Worm (Caenorhabditis elegans) whole organism, L4 larva: Measurements from ENCODE around the gene bbln-1.

ENCODE experiments used
- F26F4.8 ChIP-seq: fragments of 200-800 bp; sonication (Bioruptor generic); conservative IDR thresholded peaks from 2 replicates; pipeline ENCODE4 v1.3.6; 2022; ENCODE audit warnings: missing genetic modification characterization, missing compliant biosample characterization
- F37D6.2 ChIP-seq: sonication (generic microtip); optimal IDR thresholded peaks from 2 replicates; lab custom pipeline; 2016; ENCODE audit warnings: mild to moderate bottlenecking, missing genetic modification characterization, missing compliant biosample characterization
- R02D3.7 ChIP-seq: fragments of 150-350 bp; sonication (generic microtip); optimal IDR thresholded peaks from 3 replicates; lab custom pipeline; 2014; ENCODE audit warnings: missing biosample characterization, missing genetic modification characterization
- T20F7.1 ChIP-seq: fragments of 200-800 bp; sonication (Bioruptor generic); optimal IDR thresholded peaks from 2 replicates; lab custom pipeline; 2018; ENCODE audit warnings: mild to moderate bottlenecking, missing genetic modification characterization, missing compliant biosample characterization
- T26A8.4 ChIP-seq: fragments of 200-800 bp; sonication (Bioruptor generic); IDR thresholded peaks from 2 replicates; pipeline ENCODE4 v1.3.6; 2022; ENCODE audit warnings: missing genetic modification characterization, missing compliant biosample characterization
- Y105C5A.15 ChIP-seq: fragments of 200-800 bp; sonication (Bioruptor generic); IDR thresholded peaks from 2 replicates; pipeline ENCODE4 v1.3.6; 2022; ENCODE audit warnings: missing genetic modification characterization, missing compliant biosample characterization
- Y48G9A.11 ChIP-seq: fragments of 200-800 bp; sonication (Bioruptor generic); IDR thresholded peaks from 2 replicates; pipeline ENCODE4 v1.3.6; 2022; ENCODE audit warnings: missing genetic modification reagents, missing genetic modification characterization, missing compliant biosample characterization
- Y75B8A.6 ChIP-seq: fragments of 200-800 bp; sonication (Bioruptor generic); IDR thresholded peaks from 2 replicates; pipeline ENCODE4 v1.3.6; 2022; ENCODE audit warnings: missing genetic modification reagents, missing genetic modification characterization, missing compliant biosample characterization
- ZK546.5 ChIP-seq, 2 experiments: sonication (generic microtip); optimal IDR thresholded peaks; 2 replicates each; lab custom pipeline; 2017; ENCODE audit warnings: missing biosample characterization in 2 of 2, missing genetic modification characterization in 2 of 2
- aha-1 ChIP-seq: fragments of 150-350 bp; peaks from one replicate; lab custom pipeline; 2014; ENCODE audit warnings: missing biosample characterization, missing genetic modification characterization
- arid-1 ChIP-seq: fragments of 200-800 bp; sonication (Bioruptor generic); conservative IDR thresholded peaks from 2 replicates; pipeline ENCODE4 v1.3.6; 2022; ENCODE audit warnings: missing genetic modification reagents, missing genetic modification characterization, missing compliant biosample characterization
- ceh-20 ChIP-seq: fragments of 200-800 bp; sonication (Bioruptor generic); IDR thresholded peaks from 2 replicates; pipeline ENCODE4 v1.3.6; 2022; ENCODE audit warnings: missing genetic modification reagents, missing genetic modification characterization, missing compliant biosample characterization
- ceh-28 ChIP-seq: fragments of 150-350 bp; optimal IDR thresholded peaks from 2 replicates; lab custom pipeline; 2014; ENCODE audit warnings: missing biosample characterization, missing genetic modification reagents, missing genetic modification characterization
- ctbp-1 ChIP-seq: fragments of 200-800 bp; sonication (Bioruptor generic); IDR thresholded peaks from 2 replicates; pipeline ENCODE4 v1.3.6; 2022; ENCODE audit warnings: missing genetic modification reagents, missing genetic modification characterization, missing compliant biosample characterization
- daf-16 ChIP-seq, 3 experiments: sonication (generic microtip); optimal IDR thresholded peaks; 2 replicates each; lab custom pipeline; 2016 to 2017; ENCODE audit warnings: missing genetic modification characterization in 3 of 3, missing genetic modification reagents in 3 of 3, mild to moderate bottlenecking in 2 of 3, missing compliant biosample characterization in 2 of 3, missing biosample characterization in 1 of 3, moderate library complexity in 1 of 3
- dpl-1 ChIP-seq: fragments of 150-350 bp; optimal IDR thresholded peaks from 2 replicates; lab custom pipeline; 2014; ENCODE audit warnings: missing biosample characterization, missing genetic modification reagents, missing genetic modification characterization
- dve-1 ChIP-seq: sonication (generic microtip); optimal IDR thresholded peaks from 2 replicates; lab custom pipeline; 2017; ENCODE audit warnings: antibody characterized with exemption, mild to moderate bottlenecking, missing genetic modification characterization, missing compliant biosample characterization; ENCODE audit not compliant: insufficient read depth
- fos-1 ChIP-seq: fragments of 150-350 bp; optimal IDR thresholded peaks from 2 replicates; lab custom pipeline; 2014; ENCODE audit warnings: missing biosample characterization, missing genetic modification characterization
- gei-8 ChIP-seq: fragments of 200-800 bp; sonication (Bioruptor generic); optimal IDR thresholded peaks from 2 replicates; lab custom pipeline; 2018; ENCODE audit warnings: mild to moderate bottlenecking, missing genetic modification characterization, missing compliant biosample characterization
- hif-1 ChIP-seq, 2 experiments: sonication (generic microtip); optimal IDR thresholded peaks; 2 replicates each; lab custom pipeline; 2016 to 2017; ENCODE audit warnings: missing compliant biosample characterization in 2 of 2, missing genetic modification characterization in 2 of 2, missing genetic modification reagents in 2 of 2, missing genotype in 2 of 2, mild to moderate bottlenecking in 1 of 2
- hlh-30 ChIP-seq: sonication (generic microtip); optimal IDR thresholded peaks from 2 replicates; lab custom pipeline; 2017; ENCODE audit warnings: antibody characterized with exemption, mild to moderate bottlenecking, missing genetic modification characterization, missing compliant biosample characterization; ENCODE audit not compliant: insufficient read depth
- lin-1 ChIP-seq: fragments of 200-800 bp; sonication (Bioruptor generic); IDR thresholded peaks from 2 replicates; pipeline ENCODE4 v1.3.6; 2022; ENCODE audit warnings: missing genetic modification reagents, missing genetic modification characterization, missing compliant biosample characterization
- lin-13 ChIP-seq: fragments of 150-350 bp; optimal IDR thresholded peaks from 2 replicates; lab custom pipeline; 2014; ENCODE audit warnings: missing biosample characterization, missing genetic modification reagents, missing genetic modification characterization
- lir-3 ChIP-seq: sonication (generic microtip); optimal IDR thresholded peaks from 2 replicates; lab custom pipeline; 2016; ENCODE audit warnings: mild to moderate bottlenecking, missing genetic modification characterization, missing compliant biosample characterization
- madf-5 ChIP-seq, 2 experiments: fragments of 200-800 bp; sonication (Bioruptor generic); IDR thresholded peaks; 2 replicates each; pipeline ENCODE4 v1.3.6; 2022; ENCODE audit warnings: missing compliant biosample characterization in 2 of 2, missing genetic modification characterization in 2 of 2
- mdl-1 ChIP-seq, 2 experiments: fragments of 150-350 bp in 1 of 2; sonication (generic microtip) in 1 of 2; optimal IDR thresholded peaks; 2 replicates each; lab custom pipeline; 2014 to 2017; ENCODE audit warnings: missing biosample characterization in 2 of 2, missing genetic modification characterization in 2 of 2
- mdt-29 ChIP-seq: fragments of 200-800 bp; sonication (Bioruptor generic); IDR thresholded peaks from 2 replicates; pipeline ENCODE4 v1.3.6; 2022; ENCODE audit warnings: missing genetic modification reagents, missing genetic modification characterization, missing compliant biosample characterization
- nhr-237 ChIP-seq: sonication (generic microtip); optimal IDR thresholded peaks from 2 replicates; lab custom pipeline; 2017; ENCODE audit warnings: missing biosample characterization, missing genetic modification characterization
- nhr-25 ChIP-seq: sonication (generic microtip); optimal IDR thresholded peaks from 2 replicates; lab custom pipeline; 2017; ENCODE audit warnings: missing genetic modification characterization, mild to moderate bottlenecking, missing compliant biosample characterization, antibody characterized with exemption, moderate library complexity, borderline replicate concordance; ENCODE audit not compliant: insufficient read depth
- nhr-28 ChIP-seq: fragments of 150-350 bp; optimal IDR thresholded peaks from 2 replicates; lab custom pipeline; 2014; ENCODE audit warnings: missing biosample characterization, missing genetic modification characterization
- nhr-76 ChIP-seq: fragments of 150-350 bp; optimal IDR thresholded peaks from 2 replicates; lab custom pipeline; 2014; ENCODE audit warnings: missing biosample characterization, missing genetic modification characterization
- pqm-1 ChIP-seq: sonication (generic microtip); optimal IDR thresholded peaks from 2 replicates; lab custom pipeline; 2017; ENCODE audit warnings: missing biosample characterization, missing genetic modification characterization
- snpc-1.2 ChIP-seq: fragments of 200-800 bp; sonication (Bioruptor generic); IDR thresholded peaks from 2 replicates; pipeline ENCODE4 v1.3.6; 2022; ENCODE audit warnings: missing genetic modification reagents, missing genetic modification characterization, missing compliant biosample characterization
- snpc-4 ChIP-seq: fragments of 150-350 bp; optimal IDR thresholded peaks from 2 replicates; lab custom pipeline; 2014; ENCODE audit warnings: missing biosample characterization, missing genetic modification characterization
- tra-1 ChIP-seq: fragments of 200-800 bp; sonication (Bioruptor generic); IDR thresholded peaks from 2 replicates; pipeline ENCODE4 v1.3.6; 2022; ENCODE audit warnings: missing genetic modification reagents, missing genetic modification characterization, missing compliant biosample characterization
- unc-62 ChIP-seq, 3 experiments: fragments of 150-350 bp in 1 of 3; sonication (generic microtip); optimal IDR thresholded peaks in 2 of 3; peaks in 1 of 3; 1 replicate in 1 of 3; 2 replicates in 2 of 3; lab custom pipeline; 2014 to 2017; ENCODE audit warnings: missing biosample characterization in 3 of 3, missing genetic modification characterization in 3 of 3, missing genetic modification reagents in 3 of 3, missing genotype in 1 of 3

Gene bbln-1

DNA sequence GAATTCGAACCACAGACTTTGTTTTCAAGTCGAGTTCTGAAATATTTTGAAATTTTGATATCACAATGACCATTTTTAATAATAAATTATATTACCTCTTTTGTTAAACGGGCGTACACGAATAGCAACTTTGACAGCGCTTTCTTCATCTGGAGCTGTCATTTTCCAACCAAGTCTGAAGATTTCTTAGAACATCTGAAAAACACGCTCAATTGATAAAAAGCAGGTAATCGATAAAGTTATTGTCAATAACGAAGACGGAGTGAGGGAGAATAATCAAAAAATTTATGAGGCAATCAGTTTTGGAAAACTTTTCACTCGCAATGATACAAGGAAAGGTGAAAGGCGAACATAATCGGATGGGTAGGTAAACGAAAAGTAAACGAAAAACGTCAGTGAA, 26.2 kb upstream of the bbln-1 start, which contains the start of gene klp-4:
Gene klp-4 (minus strand): TSS at position 201 of the 400 bp plus-strand sequence.
- TF ChIP-seq hlh-30 (no peak), unc-62 (GFP tag; optimal IDR thresholded peaks at IDR 0.05 in 1 of 2; lab: Kevin White, UChicago) (peak in 1 of 2 experiments; percentile 82), unc-62 (tag; optimal IDR thresholded peaks at IDR 0.05; lab: Kevin White, UChicago) (no peak), fos-1 (no peak), pqm-1 (tag; lab: Kevin White, UChicago) (peak; percentile 6), daf-16 (GFP tag; optimal IDR thresholded peaks at IDR 0.05; lab: Kevin White, UChicago) (no peak), daf-16 (tag; optimal IDR thresholded peaks at IDR 0.05; lab: Kevin White, UChicago) (peak; percentile 63), Y48G9A.11 (GFP tag; lab: Robert Waterston, UW) (no peak)

DNA sequence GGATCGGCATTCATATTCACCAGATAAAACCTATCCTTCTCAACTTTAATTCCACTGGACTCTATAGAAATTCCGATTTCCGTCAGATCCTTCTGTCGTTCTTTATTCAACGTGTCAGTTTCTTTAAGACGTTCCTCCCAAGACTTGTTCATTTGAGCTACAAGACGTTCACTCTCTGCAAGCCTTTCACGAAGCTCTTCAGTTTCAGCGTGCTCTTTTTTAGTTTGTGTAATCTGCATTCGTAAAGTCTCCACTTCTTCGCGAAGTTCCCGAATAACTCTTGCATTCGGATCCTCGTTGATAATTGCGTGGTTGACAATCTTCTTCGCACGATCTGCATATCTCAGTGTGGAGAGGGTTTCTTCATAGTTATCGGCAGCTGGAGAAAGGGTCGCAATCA, 24.5 kb upstream of the bbln-1 start:
- TF ChIP-seq arid-1 (GFP tag; lab: Robert Waterston, UW) (no peak), unc-62 (GFP tag; optimal IDR thresholded peaks at IDR 0.05 in 1 of 2; lab: Kevin White, UChicago) (peak in 1 of 2 experiments; percentile 95), unc-62 (tag; optimal IDR thresholded peaks at IDR 0.05; lab: Kevin White, UChicago) (no peak)

DNA sequence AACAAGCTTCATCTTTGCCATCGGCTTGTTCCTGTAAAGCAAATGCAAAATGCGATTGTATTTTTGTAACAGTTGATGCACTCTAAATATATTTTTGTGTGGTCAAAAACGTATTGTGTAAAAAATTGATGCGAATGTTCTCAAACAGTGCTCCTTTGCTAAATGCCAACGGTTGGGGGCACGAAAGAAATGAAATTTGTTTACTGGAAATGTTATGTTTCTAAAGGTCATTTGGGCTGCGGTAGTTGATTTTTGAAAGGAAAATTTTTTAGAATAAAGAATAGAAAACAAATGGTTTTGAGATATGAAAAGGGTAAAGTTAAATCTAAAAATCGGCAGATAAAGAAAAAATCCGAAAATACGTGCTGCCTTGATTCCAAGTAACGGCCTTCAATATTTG, 18.2 kb upstream of the bbln-1 start, which contains the start of gene C15C7.6:
Gene C15C7.6 (minus strand): TSS at position 101 of the 400 bp plus-strand sequence.
- TF ChIP-seq lin-13 (GFP tag; lab: Kevin White, UChicago): no peak
- no peak for TF ChIP-seq hif-1 (tag; optimal IDR thresholded peaks at IDR 0.05; lab: Kevin White, UChicago)
- TF ChIP-seq dpl-1 (GFP tag; lab: Kevin White, UChicago): no peak
- TF ChIP-seq nhr-25 (tag; lab: Kevin White, UChicago): no peak
- no peak for TF ChIP-seq dve-1
- TF ChIP-seq ZK546.5 (tag; optimal IDR thresholded peaks at IDR 0.05; lab: Kevin White, UChicago): no peak

DNA sequence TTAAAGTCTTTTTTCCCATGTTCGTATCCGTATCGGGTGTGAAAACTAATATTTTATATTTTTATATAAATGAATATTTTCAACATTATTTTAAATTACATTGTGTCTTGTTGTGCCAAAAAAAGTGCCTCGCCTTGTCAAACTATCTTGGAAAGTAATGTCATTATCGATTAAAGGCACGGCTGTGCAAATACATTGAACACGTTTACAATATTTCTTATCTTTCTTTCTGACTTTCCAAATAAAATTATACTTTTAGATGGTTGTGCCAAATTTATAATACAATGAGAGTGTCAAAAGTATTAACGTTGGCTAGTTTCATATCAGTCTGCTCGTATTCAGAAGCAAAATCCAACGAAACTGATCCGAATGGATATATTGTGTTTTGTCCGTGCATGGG, 13.3 kb upstream of the bbln-1 start, which contains the start of gene pfut-1:
Gene pfut-1 (plus strand): TSS at position 258 of the 400 bp plus-strand sequence.
- peak; percentile 19 for TF ChIP-seq pqm-1 (tag; lab: Kevin White, UChicago)
- no peak for TF ChIP-seq lir-3 (tag; lab: Kevin White, UChicago)
- TF ChIP-seq Y75B8A.6 (GFP tag; lab: Robert Waterston, UW): no peak
- no peak for TF ChIP-seq snpc-1.2 (GFP tag; lab: Robert Waterston, UW)
- TF ChIP-seq unc-62 (GFP tag; optimal IDR thresholded peaks at IDR 0.05 in 1 of 2; lab: Kevin White, UChicago): no peak
- no peak for TF ChIP-seq unc-62 (tag; optimal IDR thresholded peaks at IDR 0.05; lab: Kevin White, UChicago)
- peak; percentile 28 for TF ChIP-seq nhr-28 (tag; lab: Kevin White, UChicago)
- no peak for TF ChIP-seq daf-16 (GFP tag; optimal IDR thresholded peaks at IDR 0.05; lab: Kevin White, UChicago)
- TF ChIP-seq daf-16 (tag; optimal IDR thresholded peaks at IDR 0.05; lab: Kevin White, UChicago): peak; percentile 61
- no peak for TF ChIP-seq dve-1
- TF ChIP-seq T20F7.1 (GFP tag; lab: Kevin White, UChicago): peak; percentile 22
- no peak for TF ChIP-seq hlh-30

DNA sequence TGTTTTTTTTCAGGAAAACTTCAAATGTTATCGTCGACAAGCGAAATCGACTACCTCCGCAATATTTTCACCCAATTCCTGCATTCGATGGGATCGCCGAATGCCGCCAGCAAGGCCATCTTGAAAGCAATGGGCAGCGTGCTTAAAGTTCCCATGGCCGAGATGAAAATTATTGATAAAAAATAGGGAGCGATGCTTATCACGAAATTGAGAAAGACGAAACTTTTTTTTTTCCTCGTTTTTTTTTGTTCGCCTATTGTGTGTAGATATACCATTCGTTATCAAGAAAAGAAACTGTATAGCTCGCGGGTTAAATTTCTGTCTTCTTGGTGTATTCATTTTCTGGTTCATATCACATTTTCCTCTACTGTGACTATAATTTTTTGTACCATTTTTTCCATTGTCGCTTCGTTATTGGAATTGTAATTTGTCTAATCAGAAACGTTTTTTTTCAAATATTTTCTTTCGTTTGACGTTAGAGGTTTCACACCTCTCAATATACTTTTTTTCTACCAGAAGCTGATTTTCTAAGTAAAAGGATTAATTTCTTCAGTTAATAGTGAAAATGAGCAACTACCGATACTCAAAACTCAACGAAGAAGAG, 11.8 kb upstream of the bbln-1 start, which contains the start of gene syx-6:
Gene syx-6 (plus strand): TSS at position 554 of the 604 bp plus-strand sequence.
- TF ChIP-seq ceh-20 (GFP tag; lab: Robert Waterston, UW) (no peak), aha-1 (tag; lab: Kevin White, UChicago) (peak; percentile 67), snpc-4 (tag; lab: Kevin White, UChicago) (no peak)

DNA sequence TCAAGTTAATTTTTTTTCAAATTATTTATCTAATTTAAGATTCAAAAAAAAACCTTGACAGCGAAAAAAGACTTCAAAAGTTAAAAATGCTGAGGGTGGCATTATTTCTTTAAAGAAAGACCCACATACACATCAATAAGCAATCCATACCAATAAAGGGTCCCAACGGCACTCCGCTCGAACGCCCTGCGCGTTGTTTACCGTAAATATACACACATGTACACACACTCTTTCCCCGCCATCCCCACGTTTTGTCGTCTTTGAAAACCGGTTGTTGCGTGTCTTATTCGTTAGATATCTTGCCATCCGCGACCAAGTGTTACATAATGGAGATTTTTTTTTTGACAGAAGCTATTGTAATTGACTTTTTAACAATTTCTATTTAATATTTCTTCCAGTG, 7.3 kb upstream of the bbln-1 start, which contains the start of gene gcc-1:
Gene gcc-1 (plus strand): TSS at position 399 of the 400 bp plus-strand sequence.
- no peak for TF ChIP-seq daf-16 (GFP tag; optimal IDR thresholded peaks at IDR 0.05; lab: Kevin White, UChicago)
- peak; percentile 10 for TF ChIP-seq daf-16 (tag; optimal IDR thresholded peaks at IDR 0.05; lab: Kevin White, UChicago)
- TF ChIP-seq madf-5 (GFP tag; IDR thresholded peaks at IDR 0.05; lab: Robert Waterston, UW): no peak
- TF ChIP-seq mdl-1 (tag; optimal IDR thresholded peaks at IDR 0.05; lab: Kevin White, UChicago): peak in 1 of 2 experiments; percentile 45
- peak; percentile 10 for TF ChIP-seq dve-1
- TF ChIP-seq F37D6.2 (tag; lab: Kevin White, UChicago): no peak
- TF ChIP-seq Y105C5A.15: no peak
- no peak for TF ChIP-seq nhr-25 (tag; lab: Kevin White, UChicago)
- no peak for TF ChIP-seq snpc-4 (tag; lab: Kevin White, UChicago)
- TF ChIP-seq ctbp-1: no peak
- TF ChIP-seq aha-1 (tag; lab: Kevin White, UChicago): peak; percentile 95
- no peak for TF ChIP-seq F26F4.8 (GFP tag; lab: Robert Waterston, UW)
- TF ChIP-seq tra-1 (GFP tag; lab: Robert Waterston, UW): no peak
- no peak for TF ChIP-seq gei-8 (GFP tag; lab: Kevin White, UChicago)
- peak; percentile 59 for TF ChIP-seq R02D3.7 (tag; lab: Kevin White, UChicago)
- no peak for TF ChIP-seq mdt-29 (GFP tag; lab: Robert Waterston, UW)
- TF ChIP-seq ceh-28 (tag; lab: Kevin White, UChicago): no peak
- TF ChIP-seq T26A8.4 (GFP tag; lab: Robert Waterston, UW): no peak
- TF ChIP-seq hif-1 (tag; optimal IDR thresholded peaks at IDR 0.05; lab: Kevin White, UChicago): peak in 1 of 2 experiments; percentile 17
- no peak for TF ChIP-seq nhr-237
- peak; percentile 93 for TF ChIP-seq T20F7.1 (GFP tag; lab: Kevin White, UChicago)
- no peak for TF ChIP-seq nhr-76
- TF ChIP-seq lin-1 (GFP tag; lab: Robert Waterston, UW): no peak
